Worm (Caenorhabditis elegans): ENCODE results near the gene sph-1.

- TF ChIP-seq pha-4 (tag; optimal IDR thresholded peaks at IDR 0.05) (no peak), nhr-12 (tag; optimal IDR thresholded peaks at IDR 0.05) (no peak), blmp-1 (tag; optimal IDR thresholded peaks at IDR 0.05) (no peak), lsy-2 (tag; optimal IDR thresholded peaks at IDR 0.05) (no peak), nhr-76 (tag; optimal IDR thresholded peaks at IDR 0.05) (no peak), ztf-11 (tag; optimal IDR thresholded peaks at IDR 0.05) (no peak), snpc-4 (tag; optimal IDR thresholded peaks at IDR 0.05) (no peak), sptf-1 (tag; optimal IDR thresholded peaks at IDR 0.05) (no peak), unc-62 (GFP tag; optimal IDR thresholded peaks at IDR 0.05) (no peak), ceh-39 (tag; optimal IDR thresholded peaks at IDR 0.05) (no peak), nhr-237 (tag; optimal IDR thresholded peaks at IDR 0.05) (no peak)
Observed at ce11 chrIV:8163687-8164086, 30.3 kb upstream of the sph-1 start, which contains the start of gene clec-51.

Data from whole organism, mixed stage, embryonic.